Fruit fly (Drosophila melanogaster): ENCODE measurements around the gene CG7326.

The CG7326 gene

dm6 chrX:18843229-18844033, 20.1 kb downstream of the CG7326 start, which contains the start of gene htk (continued):
- TF ChIP-seq rib (GFP tag; IDR thresholded peaks at IDR 0.05) (no peak), CG17829 (tag; optimal IDR thresholded peaks at IDR 0.05) (peak; percentile 79), eyg (GFP tag; optimal IDR thresholded peaks at IDR 0.05) (peak; percentile 44), CG14710 (tag; optimal IDR thresholded peaks at IDR 0.05) (peak; percentile 51), CG12391 (tag; optimal IDR thresholded peaks at IDR 0.05) (peak; percentile 59), cas (GFP tag; IDR thresholded peaks at IDR 0.05) (no peak), Mes4 (GFP tag; optimal IDR thresholded peaks at IDR 0.05) (peak; percentile 64), Max (GFP tag; optimal IDR thresholded peaks at IDR 0.05) (peak; percentile 13), CG30431 (GFP tag; optimal IDR thresholded peaks at IDR 0.05) (no peak), CG8924 (tag; optimal IDR thresholded peaks at IDR 0.05) (peak; percentile 11), peb (GFP tag; IDR thresholded peaks at IDR 0.05) (0 out of 2 replicates have a peak, but pooled peaks have one; percentile 40), seq (GFP tag; IDR thresholded peaks at IDR 0.05) (peak; percentile 48; the same call in 1 of the 2 replicates), CG1602 (GFP tag; optimal IDR thresholded peaks at IDR 0.05) (peak; percentile 59), CG3995 (GFP tag; optimal IDR thresholded peaks at IDR 0.05) (peak; percentile 48), kah (GFP tag; optimal IDR thresholded peaks at IDR 0.05) (no peak), hkb (optimal IDR thresholded peaks at IDR 0.05) (no peak), hkb (GFP tag; IDR thresholded peaks at IDR 0.05) (peak; percentile 62), NfI (GFP tag; optimal IDR thresholded peaks at IDR 0.05) (peak; percentile 74), CG8478 (optimal IDR thresholded peaks at IDR 0.05) (no peak), CkIIα-i1 (GFP tag; IDR thresholded peaks at IDR 0.05) (no peak), CG10462 (GFP tag; optimal IDR thresholded peaks at IDR 0.05) (peak; percentile 12), crp (GFP tag; optimal IDR thresholded peaks at IDR 0.05) (peak in 1 of 2 experiments; percentile 78), tna (GFP tag; IDR thresholded peaks at IDR 0.05; ENCODE audit: partially characterized antibody) (peak; percentile 75), CG30403 (GFP tag; optimal IDR thresholded peaks at IDR 0.05) (peak; percentile 75), CG6689 (GFP tag; IDR thresholded peaks at IDR 0.05) (peak; percentile 23; the same call in 1 of the 2 replicates), her (GFP tag; optimal IDR thresholded peaks at IDR 0.05) (peak; percentile 77), HmgZ (tag; optimal IDR thresholded peaks at IDR 0.05) (peak; percentile 73), CG7357 (GFP tag; IDR thresholded peaks at IDR 0.05) (no peak), sima (GFP tag; optimal IDR thresholded peaks at IDR 0.05) (no peak), CG8089 (GFP tag; optimal IDR thresholded peaks at IDR 0.05) (peak; percentile 66), CG7839 (tag; optimal IDR thresholded peaks at IDR 0.05) (peak; percentile 70), Hr39 (optimal IDR thresholded peaks at IDR 0.05) (no peak), CTCF (GFP tag; optimal IDR thresholded peaks at IDR 0.05) (peak; percentile 99), Optix (GFP tag; IDR thresholded peaks at IDR 0.05) (peak; percentile 54; the same call in 2 of the 3 replicates), tio (GFP tag; optimal IDR thresholded peaks at IDR 0.05) (no peak), cg (GFP tag; optimal IDR thresholded peaks at IDR 0.05) (no peak), org-1 (GFP tag; optimal IDR thresholded peaks at IDR 0.05) (peak; percentile 25), sqz (GFP tag; optimal IDR thresholded peaks at IDR 0.05) (no peak), Hsf (GFP tag; optimal IDR thresholded peaks at IDR 0.05) (peak; percentile 79), CG3838 (GFP tag; optimal IDR thresholded peaks at IDR 0.05) (no peak), CG14014 (GFP tag; IDR thresholded peaks at IDR 0.05) (peak; percentile 55; the same call in 1 of the 2 replicates), CG8359 (GFP tag; optimal IDR thresholded peaks at IDR 0.05; ENCODE audit: borderline replicate concordance) (no peak), CG5180 (GFP tag; optimal IDR thresholded peaks at IDR 0.05) (no peak), CG16813 (GFP tag; IDR thresholded peaks at IDR 0.05; ENCODE audit: partially characterized antibody) (peak; percentile 87), Gug (GFP tag; IDR thresholded peaks at IDR 0.05) (peak; percentile 58; the same call in 3 of the 4 replicates), chif (GFP tag; optimal IDR thresholded peaks at IDR 0.05) (peak; percentile 57 to 79), CG4282 (GFP tag; optimal IDR thresholded peaks at IDR 0.05) (peak; percentile 51), CG33557 (GFP tag; optimal IDR thresholded peaks at IDR 0.05) (peak; percentile 19), CG1832 (GFP tag; optimal IDR thresholded peaks at IDR 0.05) (no peak), CG8944 (GFP tag; optimal IDR thresholded peaks at IDR 0.05) (peak; percentile 75), Tbp (GFP tag; optimal IDR thresholded peaks at IDR 0.05) (no peak)
